In the genomic region with DNA sequence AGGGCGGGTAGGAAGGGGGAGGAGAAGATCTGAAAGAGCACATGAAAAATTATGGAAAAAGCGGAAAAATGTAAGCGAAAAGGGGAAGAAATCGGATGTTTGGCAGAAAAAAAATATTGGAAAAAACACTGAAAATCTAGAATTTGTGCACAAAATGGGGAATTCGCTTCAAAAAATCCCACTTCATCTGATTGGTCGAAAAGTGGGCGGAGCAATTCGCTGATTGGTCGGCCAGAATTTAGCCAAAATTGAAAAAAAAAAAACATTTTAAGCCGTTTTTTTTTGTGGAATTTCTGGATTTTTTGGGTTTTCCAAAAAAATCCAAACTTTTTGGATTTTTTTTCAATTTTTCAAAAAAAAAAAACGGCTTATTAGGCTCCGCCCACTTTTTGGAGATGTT, we compare ENCODE assay signal across 2 worm cellular contexts.
A peak's percentile ranks its signal among the peaks of the same experiment; 100 is the strongest.
TF ChIP-seq lines count a peak whose summit lies in the region.

No protein-coding gene starts in this region.

TF ChIP-seq in whole organism, L3 larva, 47 proteins besides CTCF, POLR2A, EP300 and RAD21:
- TF ChIP-seq egl-5 (tag; optimal IDR thresholded peaks at IDR 0.05; lab: Kevin White, UChicago), result no peak
- TF ChIP-seq pha-4 (tag; optimal IDR thresholded peaks at IDR 0.05; lab: Kevin White, UChicago), result no peak
- peak; percentile 84 for TF ChIP-seq nfya-1 (tag; optimal IDR thresholded peaks at IDR 0.05; lab: Kevin White, UChicago; ENCODE audit: insufficient read depth)

TF ChIP-seq in whole organism, late embryonic, 69 proteins besides CTCF, POLR2A, EP300 and RAD21:
- TF ChIP-seq nfya-1 (tag; optimal IDR thresholded peaks at IDR 0.05; lab: Kevin White, UChicago), result peak; percentile 85
- TF ChIP-seq madf-2 (tag; optimal IDR thresholded peaks at IDR 0.05; lab: Kevin White, UChicago), result no peak
